Fruit fly (Drosophila melanogaster): ENCODE data around the gene CG7600.

CG7600 gene

dm6 chr3L:11260275-11260734, 49.7 kb downstream of the CG7600 start (continued):
- TF ChIP-seq Antp (GFP tag; optimal IDR thresholded peaks at IDR 0.05) (peak; percentile 72), br (optimal IDR thresholded peaks at IDR 0.05) (no peak), CG4360 (GFP tag; IDR thresholded peaks at IDR 0.05) (0 out of 2 replicates have a peak, but pooled peaks have one; percentile 11), knrl (GFP tag; IDR thresholded peaks at IDR 0.05; ENCODE audit: partially characterized antibody) (no peak), CrebB (tag; optimal IDR thresholded peaks at IDR 0.05) (peak; percentile 35), CG31224 (GFP tag; IDR thresholded peaks at IDR 0.05) (peak; percentile 63), row (GFP tag; IDR thresholded peaks at IDR 0.05) (peak; percentile 89), CG3163 (GFP tag; optimal IDR thresholded peaks at IDR 0.05) (peak; percentile 57), abd-A (tag; optimal IDR thresholded peaks at IDR 0.05) (no peak), CG17328 (GFP tag; IDR thresholded peaks at IDR 0.05) (peak; percentile 66), Gug (GFP tag; IDR thresholded peaks at IDR 0.05) (0 out of 4 replicates have a peak, but pooled peaks have one; percentile 40), MTF-1 (GFP tag; optimal IDR thresholded peaks at IDR 0.05; ENCODE audit: borderline replicate concordance) (peak; percentile 8), Optix (GFP tag; IDR thresholded peaks at IDR 0.05) (peak; percentile 66; the same call in 1 of the 3 replicates), jumu (GFP tag; optimal IDR thresholded peaks at IDR 0.05) (peak; percentile 62), gro (GFP tag; optimal IDR thresholded peaks at IDR 0.05) (peak; percentile 59), nerfin-2 (GFP tag; IDR thresholded peaks at IDR 0.05; ENCODE audit: partially characterized antibody) (no peak), Hr51 (GFP tag; optimal IDR thresholded peaks at IDR 0.05) (peak; percentile 68 to 86), da (GFP tag; optimal IDR thresholded peaks at IDR 0.05) (no peak), Neu2 (GFP tag; optimal IDR thresholded peaks at IDR 0.05; ENCODE audit: borderline replicate concordance) (no peak), Six4 (GFP tag; optimal IDR thresholded peaks at IDR 0.05) (peak; percentile 32), NC2α (GFP tag; optimal IDR thresholded peaks at IDR 0.05) (peak; percentile 58), run (tag; optimal IDR thresholded peaks at IDR 0.05) (peak; percentile 71), ase (GFP tag; IDR thresholded peaks at IDR 0.05) (no peak; the same call in 1 of the 3 replicates), slbo (GFP tag; IDR thresholded peaks at IDR 0.05) (peak; percentile 82), her (GFP tag; optimal IDR thresholded peaks at IDR 0.05) (peak; percentile 60), bab2 (GFP tag; optimal IDR thresholded peaks at IDR 0.05) (peak; percentile 79), CG15269 (tag; optimal IDR thresholded peaks at IDR 0.05) (peak; percentile 88), CG2202 (tag; optimal IDR thresholded peaks at IDR 0.05) (peak; percentile 46), BtbVII (GFP tag; optimal IDR thresholded peaks at IDR 0.05) (peak; percentile 59), CG8478 (optimal IDR thresholded peaks at IDR 0.05) (no peak), CG32532 (GFP tag; IDR thresholded peaks at IDR 0.05) (peak; percentile 80), Usf (GFP tag; optimal IDR thresholded peaks at IDR 0.05) (peak; percentile 57), CG6791 (GFP tag; IDR thresholded peaks at IDR 0.05; ENCODE audit: partially characterized antibody) (no peak), fd64A (GFP tag; optimal IDR thresholded peaks at IDR 0.05) (peak; percentile 15), lab (GFP tag; optimal IDR thresholded peaks at IDR 0.05) (peak; percentile 75), CG2712 (tag; optimal IDR thresholded peaks at IDR 0.05) (peak; percentile 77), Mes4 (GFP tag; optimal IDR thresholded peaks at IDR 0.05) (peak; percentile 67), CG18476 (GFP tag; optimal IDR thresholded peaks at IDR 0.05) (peak; percentile 38), Ravus (GFP tag; IDR thresholded peaks at IDR 0.05) (peak; percentile 36; the same call in 1 of the 2 replicates), HLHmδ (GFP tag; optimal IDR thresholded peaks at IDR 0.05) (peak; percentile 8), Med (GFP tag) (peak; percentile 95), zfh2 (GFP tag; optimal IDR thresholded peaks at IDR 0.05) (peak; percentile 66)
